Worm (Caenorhabditis elegans): ENCODE data around the gene lips-2.

lips-2 gene

ce11 chrX:12273870-12274269 lies 11.7 kb upstream of the lips-2 start, which contains the start of gene H19J13.2:
TSS of gene H19J13.2 (minus strand) at chrX:12273970.
- TF ChIP-seq pes-1 (GFP tag; IDR thresholded peaks at IDR 0.05) (no peak), ceh-36 (tag; optimal IDR thresholded peaks at IDR 0.05) (no peak), aly-1 (tag; optimal IDR thresholded peaks at IDR 0.05) (no peak), hmbx-1 (tag; optimal IDR thresholded peaks at IDR 0.05) (no peak), ama-1 (optimal IDR thresholded peaks at IDR 0.05) (no peak), tra-4 (tag; optimal IDR thresholded peaks at IDR 0.05) (no peak), scrt-1 (GFP tag; IDR thresholded peaks at IDR 0.05) (no peak), flt-1 (GFP tag; IDR thresholded peaks at IDR 0.05) (no peak), hnd-1 (tag; optimal IDR thresholded peaks at IDR 0.05) (no peak), F13C5.2 (tag; optimal IDR thresholded peaks at IDR 0.05) (no peak), tbx-11 (GFP tag; IDR thresholded peaks at IDR 0.05) (no peak), hmg-4 (GFP tag; optimal IDR thresholded peaks at IDR 0.05) (no peak), sea-1 (GFP tag; conservative IDR thresholded peaks at IDR 0.05) (no peak), B0310.2 (tag; optimal IDR thresholded peaks at IDR 0.05) (no peak), ceh-13 (GFP tag; optimal IDR thresholded peaks at IDR 0.05) (no peak)

- no peak for TF ChIP-seq pes-1 (GFP tag; IDR thresholded peaks at IDR 0.05)
- TF ChIP-seq tbx-37 (GFP tag; conservative IDR thresholded peaks at IDR 0.05) = no peak
- TF ChIP-seq F13C5.2 (tag; optimal IDR thresholded peaks at IDR 0.05) = no peak
- TF ChIP-seq scrt-1 (GFP tag; IDR thresholded peaks at IDR 0.05) = no peak
- TF ChIP-seq tbx-11 (GFP tag; IDR thresholded peaks at IDR 0.05) = no peak
- TF ChIP-seq ceh-13 (GFP tag; optimal IDR thresholded peaks at IDR 0.05) = no peak
- TF ChIP-seq sea-1 (GFP tag; conservative IDR thresholded peaks at IDR 0.05) = no peak
- no peak for TF ChIP-seq ets-7 (tag; optimal IDR thresholded peaks at IDR 0.05)
- TF ChIP-seq flt-1 (GFP tag; IDR thresholded peaks at IDR 0.05) = no peak
- no peak for TF ChIP-seq aly-1 (tag; optimal IDR thresholded peaks at IDR 0.05)
- no peak for TF ChIP-seq tra-4 (tag; optimal IDR thresholded peaks at IDR 0.05)
- no peak for TF ChIP-seq hmg-4 (GFP tag; optimal IDR thresholded peaks at IDR 0.05)
- no peak for TF ChIP-seq B0310.2 (tag; optimal IDR thresholded peaks at IDR 0.05)
- TF ChIP-seq hnd-1 (tag; optimal IDR thresholded peaks at IDR 0.05) = no peak
Observed at ce11 chrX:12275577-12275976, 10.0 kb upstream of the lips-2 start, which contains the start of gene C04B4.6. TSS of gene C04B4.6 (minus strand) at chrX:12275677.

DNA sequence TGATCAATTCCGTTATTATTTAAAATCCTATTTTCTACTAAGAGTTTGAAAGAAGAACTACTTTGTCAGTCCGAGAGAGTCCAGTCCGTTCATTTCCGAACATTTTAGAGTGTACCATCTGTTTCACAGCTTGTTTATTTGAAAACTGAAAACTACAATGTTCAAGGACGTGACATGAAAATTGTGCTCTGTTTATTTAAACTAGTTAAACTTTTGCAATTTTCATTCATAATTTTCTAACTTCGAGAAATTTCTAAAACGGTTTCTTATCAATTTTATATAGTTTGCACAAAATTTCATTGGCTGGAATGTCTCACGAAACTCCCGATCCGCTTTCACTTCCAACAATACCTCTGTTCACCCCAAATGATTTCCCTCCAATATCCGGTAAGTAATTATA lies 5.1 kb upstream of the lips-2 start, which contains the start of gene C04B4.1:
Gene C04B4.1 (plus strand): TSS at position 301 of the 400 bp plus-strand sequence.
- TF ChIP-seq ceh-36 (tag; optimal IDR thresholded peaks at IDR 0.05) (no peak), scrt-1 (GFP tag; IDR thresholded peaks at IDR 0.05) (no peak), tbx-11 (GFP tag; IDR thresholded peaks at IDR 0.05) (no peak), ceh-13 (GFP tag; optimal IDR thresholded peaks at IDR 0.05) (no peak), pes-1 (GFP tag; IDR thresholded peaks at IDR 0.05) (no peak), sea-1 (GFP tag; conservative IDR thresholded peaks at IDR 0.05) (no peak), tbx-37 (GFP tag; conservative IDR thresholded peaks at IDR 0.05) (no peak), B0310.2 (tag; optimal IDR thresholded peaks at IDR 0.05) (no peak), aly-1 (tag; optimal IDR thresholded peaks at IDR 0.05) (no peak), flt-1 (GFP tag; IDR thresholded peaks at IDR 0.05) (no peak), hmg-4 (GFP tag; optimal IDR thresholded peaks at IDR 0.05) (no peak), ama-1 (optimal IDR thresholded peaks at IDR 0.05) (no peak), tra-4 (tag; optimal IDR thresholded peaks at IDR 0.05) (no peak), hnd-1 (tag; optimal IDR thresholded peaks at IDR 0.05) (no peak), hmbx-1 (tag; optimal IDR thresholded peaks at IDR 0.05) (no peak), F13C5.2 (tag; optimal IDR thresholded peaks at IDR 0.05) (no peak), ets-7 (tag; optimal IDR thresholded peaks at IDR 0.05) (no peak)

ce11 chrX:12282911-12283310 lies 2.7 kb upstream of the lips-2 start, which contains the start of gene C04B4.2:
TSS of gene C04B4.2 (plus strand) at chrX:12283281.
- TF ChIP-seq hmbx-1 (tag; optimal IDR thresholded peaks at IDR 0.05) = no peak
- TF ChIP-seq tbx-11 (GFP tag; IDR thresholded peaks at IDR 0.05) = no peak

- TF ChIP-seq tra-4 (tag; optimal IDR thresholded peaks at IDR 0.05) (no peak), ets-7 (tag; optimal IDR thresholded peaks at IDR 0.05) (no peak), sea-1 (GFP tag; conservative IDR thresholded peaks at IDR 0.05) (no peak), ama-1 (optimal IDR thresholded peaks at IDR 0.05) (no peak), tbx-11 (GFP tag; IDR thresholded peaks at IDR 0.05) (no peak), tbx-37 (GFP tag; conservative IDR thresholded peaks at IDR 0.05) (no peak), ceh-36 (tag; optimal IDR thresholded peaks at IDR 0.05) (no peak), pes-1 (GFP tag; IDR thresholded peaks at IDR 0.05) (no peak)
Observed at ce11 chrX:12284161-12284560, 1.4 kb upstream of the lips-2 start.

DNA sequence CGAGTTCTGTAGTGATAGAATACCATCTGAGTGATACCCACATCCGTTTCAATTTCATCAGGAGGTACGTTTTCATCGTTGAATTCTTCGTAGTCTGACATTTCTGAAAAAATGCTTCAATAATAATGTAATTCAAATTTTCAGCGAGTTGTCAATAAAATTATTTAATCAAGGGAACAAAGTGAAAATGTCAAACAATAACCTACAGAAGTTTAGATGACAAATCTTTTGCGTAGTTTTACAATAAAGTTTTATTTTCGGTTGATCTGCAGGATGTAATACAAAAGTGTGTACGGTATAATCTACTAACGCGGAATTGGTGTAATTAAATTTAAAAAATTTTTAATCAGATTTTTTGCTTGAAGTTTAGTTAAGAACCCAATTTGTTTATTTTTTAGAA lies 2.7 kb downstream of the lips-2 start, which contains the start of gene C04B4.5:
Gene C04B4.5 (minus strand): TSS at position 101 of the 400 bp plus-strand sequence.
- TF ChIP-seq flt-1 (GFP tag; IDR thresholded peaks at IDR 0.05) (no peak), hmg-4 (GFP tag; optimal IDR thresholded peaks at IDR 0.05) (no peak), tra-4 (tag; optimal IDR thresholded peaks at IDR 0.05) (no peak), aly-1 (tag; optimal IDR thresholded peaks at IDR 0.05) (no peak), tbx-11 (GFP tag; IDR thresholded peaks at IDR 0.05) (no peak), ama-1 (optimal IDR thresholded peaks at IDR 0.05) (no peak), hnd-1 (tag; optimal IDR thresholded peaks at IDR 0.05) (no peak), F13C5.2 (tag; optimal IDR thresholded peaks at IDR 0.05) (no peak), scrt-1 (GFP tag; IDR thresholded peaks at IDR 0.05) (no peak)

DNA sequence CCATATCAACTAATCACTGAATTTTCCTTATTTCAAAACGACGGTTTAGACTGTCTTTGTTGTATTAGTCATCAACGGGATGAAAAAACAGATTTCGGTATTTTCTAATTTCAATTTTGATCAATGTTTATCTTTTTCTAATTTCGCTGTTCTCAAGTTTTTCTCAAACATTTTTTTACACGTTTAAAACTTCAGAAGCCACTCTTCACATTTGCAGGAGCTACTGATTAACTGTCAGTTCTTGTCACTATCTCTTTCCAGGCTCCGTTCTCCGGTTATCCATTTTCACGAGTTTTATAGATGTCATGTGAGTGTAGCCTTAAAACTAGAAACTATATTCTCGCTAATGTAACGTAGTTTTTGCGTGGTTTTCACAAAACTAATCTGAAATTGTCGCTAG lies 4.9 kb downstream of the lips-2 start, which contains the start of gene C04B4.4:
Gene C04B4.4 (plus strand): TSS at position 301 of the 400 bp plus-strand sequence.
- TF ChIP-seq scrt-1 (GFP tag; IDR thresholded peaks at IDR 0.05) (no peak), tbx-37 (GFP tag; conservative IDR thresholded peaks at IDR 0.05) (no peak), hmg-4 (GFP tag; optimal IDR thresholded peaks at IDR 0.05) (no peak), B0310.2 (tag; optimal IDR thresholded peaks at IDR 0.05) (no peak), flt-1 (GFP tag; IDR thresholded peaks at IDR 0.05) (no peak), sea-1 (GFP tag; conservative IDR thresholded peaks at IDR 0.05) (no peak), pes-1 (GFP tag; IDR thresholded peaks at IDR 0.05) (no peak), hmbx-1 (tag; optimal IDR thresholded peaks at IDR 0.05) (no peak), ets-7 (tag; optimal IDR thresholded peaks at IDR 0.05) (no peak), tra-4 (tag; optimal IDR thresholded peaks at IDR 0.05) (no peak), ceh-36 (tag; optimal IDR thresholded peaks at IDR 0.05) (no peak), aly-1 (tag; optimal IDR thresholded peaks at IDR 0.05) (no peak), hnd-1 (tag; optimal IDR thresholded peaks at IDR 0.05) (no peak), F13C5.2 (tag; optimal IDR thresholded peaks at IDR 0.05) (no peak), tbx-11 (GFP tag; IDR thresholded peaks at IDR 0.05) (no peak)
